Fruit fly (Drosophila melanogaster): ENCODE results near the gene CG7227.

- TF ChIP-seq CG7101 (tag; optimal IDR thresholded peaks at IDR 0.05) (no peak), Crg-1 (GFP tag; optimal IDR thresholded peaks at IDR 0.05) (no peak), CG12768 (GFP tag; optimal IDR thresholded peaks at IDR 0.05) (peak; percentile 94), kay (GFP tag; ENCODE audit: borderline replicate concordance) (no peak), CG5204 (GFP tag; optimal IDR thresholded peaks at IDR 0.05) (no peak), cnc (optimal IDR thresholded peaks at IDR 0.05) (no peak), Clk (GFP tag; optimal IDR thresholded peaks at IDR 0.05) (peak; percentile 88), CG1620 (GFP tag; optimal IDR thresholded peaks at IDR 0.05) (peak; percentile 69), bab1 (GFP tag; optimal IDR thresholded peaks at IDR 0.05) (peak; percentile 94), CG33017 (tag; optimal IDR thresholded peaks at IDR 0.05) (no peak), CG7045 (GFP tag; optimal IDR thresholded peaks at IDR 0.05) (peak; percentile 91), toe (GFP tag; optimal IDR thresholded peaks at IDR 0.05) (peak; percentile 93)
Observed at dm6 chr2L:7993984-7994854, 3.7 kb downstream of the CG7227 start, which contains the start of gene pes.
